Worm (Caenorhabditis elegans) whole organism, late embryonic: ENCODE measurements around the gene vha-9.

ENCODE experiments used
- ceh-9 ChIP-seq: sonication (generic microtip); optimal IDR thresholded peaks from 2 replicates; lab custom pipeline; 2016; ENCODE audit warnings: mild to moderate bottlenecking, missing genetic modification characterization, inconsistent platforms, missing compliant biosample characterization
- dmd-4 ChIP-seq: sonication (generic microtip); optimal IDR thresholded peaks from 2 replicates; lab custom pipeline; 2016; ENCODE audit warnings: borderline replicate concordance, missing genetic modification characterization, missing compliant biosample characterization
- dve-1 ChIP-seq: sonication (generic microtip); optimal IDR thresholded peaks from 2 replicates; lab custom pipeline; 2017; ENCODE audit warnings: antibody characterized with exemption, mild to moderate bottlenecking, missing genetic modification characterization, missing compliant biosample characterization
- fkh-10 ChIP-seq: fragments of 150-350 bp; optimal IDR thresholded peaks from 2 replicates; lab custom pipeline; 2014; ENCODE audit warnings: missing biosample characterization, missing genetic modification reagents, missing genetic modification characterization
- pha-2 ChIP-seq: sonication (generic microtip); optimal IDR thresholded peaks from 2 replicates; lab custom pipeline; 2017; ENCODE audit warnings: mild to moderate bottlenecking, missing genetic modification characterization, missing compliant biosample characterization
- pqm-1 ChIP-seq: sonication (generic microtip); optimal IDR thresholded peaks from 2 replicates; lab custom pipeline; 2016; ENCODE audit warnings: missing genetic modification characterization, missing compliant biosample characterization
- sox-4 ChIP-seq: sonication (generic microtip); optimal IDR thresholded peaks from 2 replicates; lab custom pipeline; 2017; ENCODE audit warnings: mild to moderate bottlenecking, missing genetic modification characterization, inconsistent platforms, missing compliant biosample characterization

ce11 chrII:10325615-10326232 is 22.2 kb upstream of the vha-9 start, which contains the start of gene appg-1:
- TF ChIP-seq pha-2 (no peak), sox-4 (tag; lab: Kevin White, UChicago) (no peak), fkh-10 (GFP tag; lab: Kevin White, UChicago) (no peak), dmd-4 (tag; lab: Kevin White, UChicago) (no peak), ceh-9 (no peak), pqm-1 (tag; lab: Kevin White, UChicago) (no peak), dve-1 (tag; lab: Kevin White, UChicago) (no peak)
